Worm (Caenorhabditis elegans): ENCODE data around the gene srw-109.

srw-109 gene

DNA sequence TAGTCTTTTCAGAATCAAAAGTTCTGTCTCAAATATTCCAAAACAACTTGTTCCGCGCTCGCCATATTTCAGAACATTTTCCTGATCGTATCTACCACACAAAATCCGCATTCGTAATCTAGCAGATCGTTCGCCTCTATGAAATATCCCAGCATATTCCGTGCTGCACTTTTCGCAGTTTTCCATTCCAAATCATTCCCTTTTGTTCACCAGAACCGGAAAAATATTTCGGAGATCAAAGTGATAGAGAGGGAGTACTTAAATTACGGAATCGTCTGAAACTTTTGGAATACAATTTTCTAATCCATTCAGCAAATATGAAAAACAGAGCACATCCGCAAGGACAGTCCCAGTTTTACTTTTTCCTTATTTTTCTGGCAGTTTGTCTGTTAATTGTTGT lies 20.9 kb downstream of the srw-109 start, which contains the start of gene K06H6.1:
Gene K06H6.1 (plus strand): TSS at position 301 of the 400 bp plus-strand sequence.
- TF ChIP-seq mml-1 (tag; optimal IDR thresholded peaks at IDR 0.05) (no peak), nhr-237 (tag; optimal IDR thresholded peaks at IDR 0.05) (no peak), ceh-28 (tag; optimal IDR thresholded peaks at IDR 0.05) (no peak), pqm-1 (tag; optimal IDR thresholded peaks at IDR 0.05) (no peak), ceh-16 (tag; optimal IDR thresholded peaks at IDR 0.05) (no peak)

DNA sequence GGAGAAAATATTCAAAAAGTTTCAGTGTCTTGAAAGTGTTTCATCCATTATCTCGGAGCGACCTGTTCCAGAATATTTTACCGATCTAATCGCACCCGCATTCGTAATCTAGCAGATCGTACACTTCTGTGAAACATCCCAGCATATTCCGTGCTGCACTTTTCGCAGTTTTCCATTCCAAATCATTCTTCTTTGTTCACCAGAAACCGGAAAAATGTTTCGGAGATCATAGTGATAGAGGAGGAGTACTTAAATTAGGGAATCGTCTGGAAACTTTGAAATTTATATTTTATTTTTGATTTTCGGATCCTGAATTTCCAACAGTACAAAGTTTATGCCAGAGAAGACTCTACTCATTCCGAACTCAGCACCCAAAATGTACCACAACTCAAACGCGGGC lies 23.3 kb downstream of the srw-109 start, which contains the start of gene K06H6.2:
Gene K06H6.2 (plus strand): TSS at position 301 of the 400 bp plus-strand sequence.
- TF ChIP-seq mml-1 (tag; optimal IDR thresholded peaks at IDR 0.05) (no peak), elt-1 (tag; optimal IDR thresholded peaks at IDR 0.05) (no peak), hmg-11 (tag; optimal IDR thresholded peaks at IDR 0.05) (no peak), aly-2 (tag; optimal IDR thresholded peaks at IDR 0.05) (no peak), nhr-76 (tag; optimal IDR thresholded peaks at IDR 0.05) (no peak), nhr-11 (tag; optimal IDR thresholded peaks at IDR 0.05) (no peak), elt-2 (tag; optimal IDR thresholded peaks at IDR 0.05) (no peak), snpc-4 (tag; optimal IDR thresholded peaks at IDR 0.05) (no peak), sea-2 (GFP tag; optimal IDR thresholded peaks at IDR 0.05) (no peak), elt-3 (tag; optimal IDR thresholded peaks at IDR 0.05) (no peak), ceh-82 (tag; optimal IDR thresholded peaks at IDR 0.05) (no peak), lin-15B (tag; optimal IDR thresholded peaks at IDR 0.05) (no peak), fkh-2 (tag; optimal IDR thresholded peaks at IDR 0.05) (no peak), nhr-237 (tag; optimal IDR thresholded peaks at IDR 0.05) (no peak), ztf-11 (tag; optimal IDR thresholded peaks at IDR 0.05) (no peak), skn-1 (tag; optimal IDR thresholded peaks at IDR 0.05) (no peak), unc-39 (tag; optimal IDR thresholded peaks at IDR 0.05) (no peak), egl-5 (tag; optimal IDR thresholded peaks at IDR 0.05) (no peak), lin-39 (tag; optimal IDR thresholded peaks at IDR 0.05) (no peak)

DNA sequence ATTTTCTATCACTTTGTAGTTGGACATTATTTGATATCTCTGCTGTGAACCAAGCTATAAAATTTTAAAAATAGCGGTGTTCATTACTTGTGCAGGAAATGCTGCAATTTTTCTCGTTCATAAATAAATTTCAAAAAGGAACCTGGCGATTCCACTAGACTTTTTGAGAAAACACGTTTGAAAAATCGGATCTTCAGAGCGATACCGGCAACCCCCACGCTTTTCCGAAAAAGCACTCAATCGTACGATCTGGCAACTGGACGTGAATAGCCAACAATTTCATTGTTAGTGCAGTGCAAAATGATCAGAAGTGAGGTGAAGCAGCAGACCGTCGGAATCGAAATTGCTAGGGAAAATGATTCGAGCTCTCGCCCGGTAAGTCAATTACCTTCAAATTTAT lies 27.1 kb downstream of the srw-109 start, which contains the start of gene nstp-7:
Gene nstp-7 (plus strand): TSS at position 301 of the 400 bp plus-strand sequence.
- no peak for TF ChIP-seq R02D3.7 (tag; optimal IDR thresholded peaks at IDR 0.05)

DNA sequence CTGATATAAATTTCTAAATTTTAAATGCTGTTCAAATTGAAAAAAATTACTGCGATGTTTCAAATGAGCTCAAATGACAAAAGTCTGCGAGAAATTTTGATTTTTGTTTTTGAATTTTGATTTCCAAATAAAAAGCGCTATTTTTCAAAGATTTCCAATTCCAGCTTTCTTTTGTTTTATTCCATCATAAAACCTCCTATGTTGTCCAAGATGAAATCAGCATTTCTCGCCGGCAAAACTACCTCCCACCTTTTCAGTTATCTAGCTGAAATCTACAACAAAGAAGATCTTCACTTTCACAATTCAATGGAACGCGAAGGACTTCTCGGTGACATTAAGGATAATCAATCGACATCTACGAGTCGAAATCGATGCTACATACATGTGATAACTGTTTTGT lies 29.8 kb downstream of the srw-109 start, which contains the start of gene K06H6.4:
Gene K06H6.4 (plus strand): TSS at position 301 of the 400 bp plus-strand sequence.
- TF ChIP-seq fos-1 (tag; optimal IDR thresholded peaks at IDR 0.05) (no peak), nhr-76 (tag; optimal IDR thresholded peaks at IDR 0.05) (no peak)

DNA sequence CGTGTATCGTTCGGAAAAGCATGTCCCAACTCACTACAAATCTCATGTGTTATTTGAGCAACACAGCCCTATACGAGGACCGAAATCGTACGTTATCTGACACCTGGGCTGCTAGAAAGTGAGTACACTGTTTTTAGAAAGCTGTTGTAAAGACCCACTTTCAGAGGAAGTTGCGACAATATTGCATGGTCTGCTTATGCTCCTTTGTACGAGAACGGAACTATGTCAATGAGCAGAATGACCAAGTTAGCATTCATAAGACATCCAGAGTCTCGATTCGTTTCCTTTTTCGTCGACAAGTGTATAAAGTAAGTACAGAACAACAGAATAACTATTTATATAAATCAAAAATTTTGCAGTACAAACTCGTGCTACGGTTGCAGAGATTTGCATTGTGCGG lies 31.8 kb downstream of the srw-109 start:
- TF ChIP-seq skn-1 (tag; optimal IDR thresholded peaks at IDR 0.05) (no peak), nhr-23 (tag; optimal IDR thresholded peaks at IDR 0.05) (no peak), hmg-11 (tag; optimal IDR thresholded peaks at IDR 0.05) (no peak), aly-2 (tag; optimal IDR thresholded peaks at IDR 0.05) (no peak), nhr-43 (tag; optimal IDR thresholded peaks at IDR 0.05; ENCODE audit: poor library complexity, severe bottlenecking) (no peak), elt-2 (tag; optimal IDR thresholded peaks at IDR 0.05) (no peak), fos-1 (tag; optimal IDR thresholded peaks at IDR 0.05) (no peak), nhr-12 (tag; optimal IDR thresholded peaks at IDR 0.05) (no peak), pha-4 (tag; optimal IDR thresholded peaks at IDR 0.05) (no peak), nfya-1 (tag; optimal IDR thresholded peaks at IDR 0.05; ENCODE audit: insufficient read depth) (no peak), nhr-77 (tag; optimal IDR thresholded peaks at IDR 0.05) (no peak), daf-12 (tag; optimal IDR thresholded peaks at IDR 0.05) (no peak)

DNA sequence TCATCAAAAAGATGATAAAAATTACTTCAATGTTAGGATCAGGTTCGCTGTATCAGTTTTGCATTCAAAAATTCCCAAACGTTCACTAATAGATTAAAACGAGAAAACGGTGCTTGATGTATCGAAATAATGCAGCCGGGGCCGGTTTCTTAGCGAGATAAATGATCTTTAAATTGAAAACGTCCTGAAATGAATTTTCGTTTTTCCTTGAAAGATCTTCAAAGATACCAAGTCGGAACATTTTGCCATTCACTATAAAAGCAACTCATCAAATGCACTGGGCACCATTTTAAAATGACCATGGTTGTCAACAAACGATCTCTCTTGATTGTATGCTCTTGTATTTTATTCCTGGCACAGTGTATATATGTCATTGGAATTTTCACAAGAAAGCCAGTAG lies 32.7 kb downstream of the srw-109 start, which contains the start of gene K06H6.5:
Gene K06H6.5 (plus strand): TSS at position 301 of the 400 bp plus-strand sequence.
- no peak for TF ChIP-seq tbx-2 (tag; optimal IDR thresholded peaks at IDR 0.05)
- no peak for TF ChIP-seq nhr-12 (tag; optimal IDR thresholded peaks at IDR 0.05)
- TF ChIP-seq nhr-67 (tag; optimal IDR thresholded peaks at IDR 0.05): no peak
- TF ChIP-seq nhr-77 (tag; optimal IDR thresholded peaks at IDR 0.05): no peak
- no peak for TF ChIP-seq fkh-10 (GFP tag; optimal IDR thresholded peaks at IDR 0.05)
- no peak for TF ChIP-seq elt-3 (tag; optimal IDR thresholded peaks at IDR 0.05)
- no peak for TF ChIP-seq nfya-1 (tag; optimal IDR thresholded peaks at IDR 0.05; ENCODE audit: insufficient read depth)
- no peak for TF ChIP-seq eor-1 (tag; optimal IDR thresholded peaks at IDR 0.05)
- TF ChIP-seq ceh-16 (tag; optimal IDR thresholded peaks at IDR 0.05): no peak
- TF ChIP-seq mdl-1 (tag; optimal IDR thresholded peaks at IDR 0.05): no peak
- TF ChIP-seq ceh-82 (tag; optimal IDR thresholded peaks at IDR 0.05): no peak
- no peak for TF ChIP-seq unc-39 (tag; optimal IDR thresholded peaks at IDR 0.05)
- TF ChIP-seq skn-1 (tag; optimal IDR thresholded peaks at IDR 0.05): no peak
- no peak for TF ChIP-seq unc-62 (GFP tag; optimal IDR thresholded peaks at IDR 0.05)
- TF ChIP-seq ceh-9 (tag; optimal IDR thresholded peaks at IDR 0.05): no peak
- TF ChIP-seq hmg-11 (tag; optimal IDR thresholded peaks at IDR 0.05): no peak
- TF ChIP-seq ztf-11 (tag; optimal IDR thresholded peaks at IDR 0.05): no peak

Data from whole organism, L3 larva.